Worm (Caenorhabditis elegans): ENCODE measurements around the gene ttr-9.

ttr-9 gene

DNA sequence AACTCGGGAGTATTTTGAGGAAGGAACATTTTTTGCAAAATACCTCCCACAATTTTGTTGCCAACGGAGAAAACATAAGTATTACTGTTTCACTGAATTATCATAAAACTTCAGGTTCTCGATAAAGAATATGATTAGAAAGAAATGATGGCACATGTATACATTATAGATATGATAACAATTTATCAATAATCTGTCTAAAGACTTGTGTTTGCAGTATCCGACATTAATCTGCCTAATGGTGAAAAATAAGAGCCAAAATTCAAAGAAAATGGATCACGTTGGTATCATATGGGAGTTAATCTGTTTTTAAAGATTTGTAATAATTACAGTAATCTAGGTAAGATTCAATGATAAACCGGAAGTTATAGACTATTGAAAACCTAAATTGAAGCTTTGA lies 14.5 kb upstream of the ttr-9 start:
- TF ChIP-seq unc-62 (GFP tag; optimal IDR thresholded peaks at IDR 0.05) (no peak), Y53G8AR.9 (GFP tag; conservative IDR thresholded peaks at IDR 0.05) (no peak), B0035.1 (tag; optimal IDR thresholded peaks at IDR 0.05) (no peak), nhr-27 (tag; optimal IDR thresholded peaks at IDR 0.05) (no peak), nfya-1 (tag; optimal IDR thresholded peaks at IDR 0.05; ENCODE audit: borderline replicate concordance, insufficient read depth) (no peak), nhr-179 (tag; optimal IDR thresholded peaks at IDR 0.05) (no peak), ztf-28 (GFP tag; IDR thresholded peaks at IDR 0.05) (no peak), nfyb-1 (GFP tag; IDR thresholded peaks at IDR 0.05) (no peak), repo-1 (tag; optimal IDR thresholded peaks at IDR 0.05) (no peak), him-1 (tag; optimal IDR thresholded peaks at IDR 0.05) (no peak), lin-26 (GFP tag; IDR thresholded peaks at IDR 0.05) (no peak), zfh-2 (GFP tag; conservative IDR thresholded peaks at IDR 0.05) (no peak), hlh-26 (GFP tag; conservative IDR thresholded peaks at IDR 0.05) (no peak), sptf-2 (GFP tag; optimal IDR thresholded peaks at IDR 0.05) (no peak), bed-2 (GFP tag; IDR thresholded peaks at IDR 0.05) (no peak), tbx-9 (tag; optimal IDR thresholded peaks at IDR 0.05; ENCODE audit: borderline replicate concordance) (no peak), ztf-25 (GFP tag; IDR thresholded peaks at IDR 0.05) (no peak), lsl-1 (GFP tag; optimal IDR thresholded peaks at IDR 0.05) (no peak), mxl-1 (tag; optimal IDR thresholded peaks at IDR 0.05) (no peak)

DNA sequence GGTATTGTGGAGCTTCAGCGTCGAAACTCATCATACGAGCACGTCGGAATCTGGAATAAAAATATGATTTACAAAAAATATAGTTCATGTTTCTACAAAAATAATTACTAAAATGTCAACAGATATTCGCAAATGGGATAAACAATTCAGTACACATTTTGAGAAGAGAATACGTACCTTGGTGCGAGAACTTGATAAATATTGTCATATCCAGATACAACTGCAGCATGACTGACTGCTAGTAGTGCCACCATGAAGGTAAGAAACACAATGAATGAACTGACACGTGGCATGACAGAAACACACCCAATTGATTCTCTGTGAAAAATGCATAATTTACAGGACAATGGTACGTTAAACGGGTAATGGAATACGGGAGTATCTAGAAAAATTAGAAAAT lies 12.5 kb upstream of the ttr-9 start, which contains the start of gene nlp-35:
nlp-35 (minus strand) TSS at position 319 of the 400 bp plus-strand sequence.
- no peak for TF ChIP-seq F49E8.2 (tag; optimal IDR thresholded peaks at IDR 0.05; ENCODE audit: insufficient read depth)
- TF ChIP-seq ztf-26 (tag; optimal IDR thresholded peaks at IDR 0.05), result peak; percentile 40
- no peak for TF ChIP-seq lsl-1 (GFP tag; optimal IDR thresholded peaks at IDR 0.05)
- TF ChIP-seq bed-1 (GFP tag; IDR thresholded peaks at IDR 0.05), result no peak

DNA sequence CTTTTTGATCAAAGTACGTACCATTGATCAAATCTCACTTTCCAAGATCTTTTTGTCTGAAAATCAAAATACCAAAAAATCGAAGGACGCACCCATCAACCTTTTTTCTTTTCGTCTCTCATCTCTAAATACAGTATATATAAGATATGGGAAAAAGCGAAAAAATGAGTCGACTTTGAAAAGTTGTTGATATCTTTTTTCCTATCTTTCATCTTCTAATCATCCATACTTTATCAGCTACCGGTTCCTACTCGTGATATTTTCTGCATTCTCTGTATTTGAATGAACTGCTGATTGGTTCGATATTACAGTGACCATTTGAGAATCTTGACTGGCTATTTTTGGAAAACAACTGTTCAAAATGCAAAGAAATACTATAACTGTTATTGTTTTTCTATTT lies 10.7 kb upstream of the ttr-9 start, which contains the start of gene C33A12.19:
C33A12.19 (plus strand) TSS at position 169 of the 400 bp plus-strand sequence.
- TF ChIP-seq lin-40 (tag; optimal IDR thresholded peaks at IDR 0.05), result peak; percentile 21
- TF ChIP-seq ceh-27 (GFP tag; optimal IDR thresholded peaks at IDR 0.05), result no peak
- TF ChIP-seq ama-1 (optimal IDR thresholded peaks at IDR 0.05), result peak; percentile 12
- TF ChIP-seq ama-1 (GFP tag; optimal IDR thresholded peaks at IDR 0.05), result no peak

DNA sequence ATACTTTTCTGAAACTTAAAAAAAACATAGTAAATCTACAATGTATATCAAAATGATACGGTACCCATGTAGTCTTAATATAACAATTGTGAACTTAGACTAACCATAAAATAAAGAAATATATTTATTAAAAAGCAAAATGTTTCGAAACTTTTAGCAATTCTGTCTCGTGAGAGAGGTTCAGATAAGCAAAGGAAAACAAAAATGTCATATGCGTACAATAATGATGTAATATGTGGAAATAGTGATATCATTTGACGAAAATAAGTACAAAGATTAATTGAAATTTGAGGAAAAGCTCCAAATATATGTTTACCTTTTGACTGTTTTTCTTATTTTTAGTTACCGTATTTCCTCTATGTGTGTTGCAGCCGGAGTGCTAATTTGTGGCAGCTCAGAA lies 8.0 kb upstream of the ttr-9 start:
- TF ChIP-seq cebp-1 (GFP tag; IDR thresholded peaks at IDR 0.05) (peak; percentile 70; the same call in 1 of the 2 replicates), cebp-1 (tag; optimal IDR thresholded peaks at IDR 0.05) (peak; percentile 81), F23B12.7 (tag; optimal IDR thresholded peaks at IDR 0.05; ENCODE audit: insufficient read depth) (no peak), unc-62 (GFP tag; optimal IDR thresholded peaks at IDR 0.05) (peak; percentile 76)

DNA sequence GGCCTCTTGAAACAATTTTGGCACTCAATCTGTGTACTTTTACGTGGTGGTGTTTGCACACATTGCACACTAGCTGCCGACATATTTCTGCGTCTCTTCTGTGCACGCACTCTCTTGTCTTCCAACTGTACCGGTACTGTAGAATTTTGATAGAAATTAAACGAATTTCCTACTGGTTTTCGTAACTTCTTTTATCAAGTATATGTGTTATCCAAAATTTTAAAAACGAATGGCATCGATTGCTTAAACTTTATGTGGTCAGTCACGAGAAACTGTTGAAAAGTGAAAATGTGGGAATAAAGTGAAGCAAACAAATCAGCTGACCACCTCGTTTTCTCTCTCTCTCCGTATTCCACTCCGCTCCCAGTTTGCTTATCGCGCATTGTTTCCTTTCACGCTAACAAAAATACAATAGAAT lies 7.2 kb upstream of the ttr-9 start:
- TF ChIP-seq nhr-90 (tag; optimal IDR thresholded peaks at IDR 0.05), result peak; percentile 23
- TF ChIP-seq nhr-179 (tag; optimal IDR thresholded peaks at IDR 0.05), result no peak
- TF ChIP-seq B0336.3 (GFP tag; IDR thresholded peaks at IDR 0.05), result 0 out of 2 replicates have a peak, but pooled peaks have one; percentile 13
- TF ChIP-seq rcor-1 (GFP tag; IDR thresholded peaks at IDR 0.05), result peak; percentile 44; the same call in 1 of the 2 replicates
- no peak for TF ChIP-seq ztf-26 (tag; optimal IDR thresholded peaks at IDR 0.05)
- TF ChIP-seq sdz-38 (tag; optimal IDR thresholded peaks at IDR 0.05), result no peak
- TF ChIP-seq lin-54 (GFP tag; optimal IDR thresholded peaks at IDR 0.05), result peak; percentile 3
- TF ChIP-seq snpc-1.3 (tag; optimal IDR thresholded peaks at IDR 0.05; ENCODE audit: insufficient read depth), result peak; percentile 58
- TF ChIP-seq tbp1 (GFP tag; optimal IDR thresholded peaks at IDR 0.05), result peak; percentile 17
- peak; percentile 60 for TF ChIP-seq attf-5 (GFP tag; optimal IDR thresholded peaks at IDR 0.05)
- TF ChIP-seq mes-4 (tag; optimal IDR thresholded peaks at IDR 0.05), result no peak
- peak; percentile 86 for TF ChIP-seq snpc-1.1 (tag; optimal IDR thresholded peaks at IDR 0.05; ENCODE audit: insufficient read depth)
- TF ChIP-seq nhr-80 (tag; optimal IDR thresholded peaks at IDR 0.05), result peak; percentile 69
- TF ChIP-seq mcd-1 (GFP tag; IDR thresholded peaks at IDR 0.05), result 0 out of 2 replicates have a peak, but pooled peaks have one; percentile 26
- TF ChIP-seq ceh-100 (GFP tag; IDR thresholded peaks at IDR 0.05), result no peak
- no peak for TF ChIP-seq F39B2.1 (GFP tag; IDR thresholded peaks at IDR 0.05)

Measured in whole organism, young adult.